Worm (Caenorhabditis elegans) whole organism, mixed stage, embryonic: ENCODE measurements around the gene T19D12.10.
"Not testable (repeated sequence)": the region's sequence is repeated elsewhere in the genome, so short reads cannot be mapped to it uniquely, and the experiment has no call there.

Source experiments
- M03D4.4 ChIP-seq: sonication (generic microtip); optimal IDR thresholded peaks from 2 replicates; lab custom pipeline; 2017; ENCODE audit warnings: mild to moderate bottlenecking, missing genetic modification characterization, missing compliant biosample characterization
- bed-3 ChIP-seq: fragments of 200-800 bp; sonication (Bioruptor generic); optimal IDR thresholded peaks from 3 replicates; lab custom pipeline; 2018; ENCODE audit warnings: mild to moderate bottlenecking, missing genetic modification characterization, moderate library complexity, missing compliant biosample characterization
- blmp-1 ChIP-seq: fragments of 150-350 bp; optimal IDR thresholded peaks from 2 replicates; lab custom pipeline; 2014; ENCODE audit warnings: missing biosample characterization, missing genetic modification characterization
- ceh-43 ChIP-seq: fragments of 200-800 bp; sonication (Bioruptor generic); optimal IDR thresholded peaks from 2 replicates; lab custom pipeline; 2018; ENCODE audit warnings: mild to moderate bottlenecking, missing genetic modification characterization, moderate library complexity, missing compliant biosample characterization
- ceh-83 ChIP-seq: fragments of 200-800 bp; sonication (Bioruptor generic); optimal IDR thresholded peaks from 2 replicates; lab custom pipeline; 2018; ENCODE audit warnings: mild to moderate bottlenecking, missing genetic modification characterization, missing compliant biosample characterization
- ces-1 ChIP-seq: fragments of 150-350 bp; optimal IDR thresholded peaks from 2 replicates; lab custom pipeline; 2014; ENCODE audit warnings: missing biosample characterization, missing genetic modification reagents, missing genetic modification characterization
- cnd-1 ChIP-seq: fragments of 200-800 bp; sonication (Bioruptor generic); optimal IDR thresholded peaks from 2 replicates; lab custom pipeline; 2018; ENCODE audit warnings: mild to moderate bottlenecking, missing genetic modification characterization, missing compliant biosample characterization
- drap-1 ChIP-seq: fragments of 200-800 bp; sonication (Bioruptor generic); optimal IDR thresholded peaks from 3 replicates; lab custom pipeline; 2018; ENCODE audit warnings: mild to moderate bottlenecking, missing genetic modification characterization, missing compliant biosample characterization
- elt-1 ChIP-seq: sonication (generic microtip); optimal IDR thresholded peaks from 2 replicates; lab custom pipeline; 2017; ENCODE audit warnings: missing genetic modification characterization, mild to moderate bottlenecking, missing compliant biosample characterization, antibody characterized with exemption, moderate library complexity, borderline replicate concordance; ENCODE audit not compliant: insufficient read depth
- elt-3 ChIP-seq: fragments of 150-350 bp; optimal IDR thresholded peaks from 2 replicates; lab custom pipeline; 2014; ENCODE audit warnings: missing biosample characterization, missing genetic modification characterization
- flh-1 ChIP-seq: fragments of 200-800 bp; sonication (Bioruptor generic); optimal IDR thresholded peaks from 2 replicates; lab custom pipeline; 2018; ENCODE audit warnings: mild to moderate bottlenecking, missing genetic modification characterization, moderate library complexity, missing compliant biosample characterization
- hlh-1 ChIP-seq: fragments of 150-350 bp; optimal IDR thresholded peaks from 2 replicates; lab custom pipeline; 2014; ENCODE audit warnings: missing biosample characterization, missing genetic modification reagents, missing genetic modification characterization
- lin-13 ChIP-seq: fragments of 150-350 bp; optimal IDR thresholded peaks from 2 replicates; lab custom pipeline; 2014; ENCODE audit warnings: missing biosample characterization, missing genetic modification characterization
- lin-32 ChIP-seq: fragments of 200-800 bp; sonication (Bioruptor generic); optimal IDR thresholded peaks from 2 replicates; lab custom pipeline; 2018; ENCODE audit warnings: mild to moderate bottlenecking, missing genetic modification characterization, missing compliant biosample characterization
- lsy-2 ChIP-seq: fragments of 150-350 bp; optimal IDR thresholded peaks from 2 replicates; lab custom pipeline; 2014; ENCODE audit warnings: missing biosample characterization, missing genetic modification characterization
- mab-5 ChIP-seq: fragments of 150-350 bp; optimal IDR thresholded peaks from 2 replicates; lab custom pipeline; 2014; ENCODE audit warnings: missing biosample characterization, missing genetic modification characterization
- mep-1 ChIP-seq: fragments of 150-350 bp; optimal IDR thresholded peaks from 2 replicates; lab custom pipeline; 2017; ENCODE audit warnings: missing biosample characterization, missing genetic modification reagents, missing genetic modification characterization, inconsistent platforms
- mls-2 ChIP-seq: sonication (generic microtip); optimal IDR thresholded peaks from 2 replicates; lab custom pipeline; 2016; ENCODE audit warnings: mild to moderate bottlenecking, missing genetic modification characterization, moderate library complexity, missing compliant biosample characterization
- nhr-76 ChIP-seq: sonication (generic microtip); optimal IDR thresholded peaks from 2 replicates; lab custom pipeline; 2017; ENCODE audit warnings: missing biosample characterization, missing genetic modification characterization
- sptf-1 ChIP-seq: sonication (generic microtip); optimal IDR thresholded peaks from 2 replicates; lab custom pipeline; 2017; ENCODE audit warnings: mild to moderate bottlenecking, missing genetic modification characterization, moderate library complexity, missing compliant biosample characterization
- tbx-8 ChIP-seq: fragments of 200-800 bp; sonication (Bioruptor generic); optimal IDR thresholded peaks from 2 replicates; lab custom pipeline; 2018; ENCODE audit warnings: mild to moderate bottlenecking, missing genetic modification characterization, moderate library complexity, missing compliant biosample characterization
- unc-120 ChIP-seq: sonication (generic microtip); optimal IDR thresholded peaks from 2 replicates; lab custom pipeline; 2017; ENCODE audit warnings: missing genetic modification characterization, missing compliant biosample characterization; ENCODE audit not compliant: poor library complexity, severe bottlenecking
- zip-8 ChIP-seq: fragments of 150-350 bp; optimal IDR thresholded peaks from 2 replicates; lab custom pipeline; 2014; ENCODE audit warnings: missing biosample characterization, missing genetic modification characterization

Gene T19D12.10

ce11 chrII:6631995-6632394, 26.7 kb downstream of the T19D12.10 start:
- TF ChIP-seq cnd-1 (tag; lab: Kevin White, UChicago): no peak
- TF ChIP-seq nhr-76 (tag; lab: Kevin White, UChicago): no peak
- no peak for TF ChIP-seq zip-8 (tag; lab: Kevin White, UChicago)
- no peak for TF ChIP-seq unc-120
- no peak for TF ChIP-seq elt-3 (tag; lab: Kevin White, UChicago)
- no peak for TF ChIP-seq mab-5 (tag; lab: Kevin White, UChicago)
- no peak for TF ChIP-seq ces-1
- TF ChIP-seq mep-1 (tag; lab: Kevin White, UChicago): no peak
- TF ChIP-seq flh-1: no peak
- TF ChIP-seq sptf-1 (tag; lab: Kevin White, UChicago): no peak
- no peak for TF ChIP-seq lsy-2 (tag; lab: Kevin White, UChicago)
- no peak for TF ChIP-seq tbx-8 (GFP tag; lab: Kevin White, UChicago)
- TF ChIP-seq drap-1 (GFP tag; lab: Kevin White, UChicago): no peak
- no peak for TF ChIP-seq ceh-43 (GFP tag; lab: Kevin White, UChicago)
- TF ChIP-seq M03D4.4 (tag; lab: Kevin White, UChicago): no peak
- TF ChIP-seq, all 35 proteins: peak for 0

ce11 chrII:6630811-6631210, 27.9 kb downstream of the T19D12.10 start, which contains the start of gene T19D12.4:
Gene T19D12.4, plus strand, starts transcription at chrII:6631105.
- TF ChIP-seq elt-3 (tag; lab: Kevin White, UChicago) (no peak), bed-3 (GFP tag; lab: Kevin White, UChicago) (no peak), ces-1 (no peak)
- TF ChIP-seq, all 35 proteins: peak for 0

- TF ChIP-seq zip-8 (tag; lab: Kevin White, UChicago) (no peak), M03D4.4 (tag; lab: Kevin White, UChicago) (no peak), tbx-8 (GFP tag; lab: Kevin White, UChicago) (no peak)
Measured at ce11 chrII:6629775-6630174, 28.9 kb downstream of the T19D12.10 start.

- TF ChIP-seq blmp-1: no peak
Measured at ce11 chrII:6628397-6628796, 30.3 kb downstream of the T19D12.10 start.

- not testable (repeated sequence) for TF ChIP-seq tbx-8 (GFP tag; lab: Kevin White, UChicago); mep-1 (tag; lab: Kevin White, UChicago); lin-32 (GFP tag; lab: Kevin White, UChicago)
- TF ChIP-seq, all 35 proteins: peak for 0; not testable (repeated sequence) for 35
Measured at ce11 chrII:6627182-6627581, 31.5 kb downstream of the T19D12.10 start, which contains the start of the genes F54H5.5 and F54H5.2. Gene F54H5.5, minus strand, starts transcription at chrII:6627282. Gene F54H5.2, plus strand, starts transcription at chrII:6627484.

ce11 chrII:6625302-6625701, 33.4 kb downstream of the T19D12.10 start, which contains the start of gene F54H5.14:
Gene F54H5.14, minus strand, starts transcription at chrII:6625402.
- no peak for TF ChIP-seq mab-5 (tag; lab: Kevin White, UChicago)
- no peak for TF ChIP-seq elt-1 (tag; lab: Kevin White, UChicago)
- TF ChIP-seq unc-120: no peak
- no peak for TF ChIP-seq mls-2 (tag; lab: Kevin White, UChicago)
- no peak for TF ChIP-seq ceh-43 (GFP tag; lab: Kevin White, UChicago)
- no peak for TF ChIP-seq nhr-76 (tag; lab: Kevin White, UChicago)
- TF ChIP-seq hlh-1 (tag; lab: Kevin White, UChicago): no peak
- no peak for TF ChIP-seq drap-1 (GFP tag; lab: Kevin White, UChicago)

ce11 chrII:6621886-6622285, 36.8 kb downstream of the T19D12.10 start, which contains the start of gene F54H5.3:
Gene F54H5.3, plus strand, starts transcription at chrII:6622186.
- no peak for TF ChIP-seq ceh-43 (GFP tag; lab: Kevin White, UChicago)
- no peak for TF ChIP-seq M03D4.4 (tag; lab: Kevin White, UChicago)
- no peak for TF ChIP-seq ceh-83 (GFP tag; lab: Kevin White, UChicago)
- TF ChIP-seq mep-1 (tag; lab: Kevin White, UChicago): no peak
- TF ChIP-seq lin-13: no peak
- no peak for TF ChIP-seq drap-1 (GFP tag; lab: Kevin White, UChicago)
- no peak for TF ChIP-seq lsy-2 (tag; lab: Kevin White, UChicago)
- TF ChIP-seq ces-1: no peak
- TF ChIP-seq sptf-1 (tag; lab: Kevin White, UChicago): no peak
